Worm (Caenorhabditis elegans): Measurements from ENCODE around the gene sphr-1.

sphr-1 gene

ce11 chrV:9207377-9207776 is 16.0 kb downstream of the sphr-1 start, which contains the start of gene inx-10:
Gene inx-10 (minus strand): TSS chrV:9207477.
- TF ChIP-seq dao-5 (tag; optimal IDR thresholded peaks at IDR 0.05) (no peak), W03F9.2 (tag; optimal IDR thresholded peaks at IDR 0.05) (no peak), him-1 (tag; optimal IDR thresholded peaks at IDR 0.05) (no peak)

ce11 chrV:9208878-9209277 is 17.5 kb downstream of the sphr-1 start:
- TF ChIP-seq dao-5 (tag; optimal IDR thresholded peaks at IDR 0.05) (no peak), him-1 (tag; optimal IDR thresholded peaks at IDR 0.05) (no peak), W03F9.2 (tag; optimal IDR thresholded peaks at IDR 0.05) (no peak)

- no peak for TF ChIP-seq him-1 (tag; optimal IDR thresholded peaks at IDR 0.05)
- no peak for TF ChIP-seq dao-5 (tag; optimal IDR thresholded peaks at IDR 0.05)
- TF ChIP-seq W03F9.2 (tag; optimal IDR thresholded peaks at IDR 0.05): peak; percentile 55
Observed at ce11 chrV:9212499-9212898, 21.1 kb downstream of the sphr-1 start.

- TF ChIP-seq him-1 (tag; optimal IDR thresholded peaks at IDR 0.05): no peak
- TF ChIP-seq W03F9.2 (tag; optimal IDR thresholded peaks at IDR 0.05): no peak
- TF ChIP-seq dao-5 (tag; optimal IDR thresholded peaks at IDR 0.05): no peak
Observed at ce11 chrV:9213554-9213953, 22.1 kb downstream of the sphr-1 start, which contains the start of gene mdt-27. Gene mdt-27 (minus strand): TSS chrV:9213654.

- TF ChIP-seq W03F9.2 (tag; optimal IDR thresholded peaks at IDR 0.05): no peak
- TF ChIP-seq dao-5 (tag; optimal IDR thresholded peaks at IDR 0.05): no peak
- no peak for TF ChIP-seq him-1 (tag; optimal IDR thresholded peaks at IDR 0.05)
Observed at ce11 chrV:9217158-9217557, 25.7 kb downstream of the sphr-1 start, which contains the start of gene pacs-1. Gene pacs-1 (minus strand): TSS chrV:9217258.

- no peak for TF ChIP-seq W03F9.2 (tag; optimal IDR thresholded peaks at IDR 0.05)
- no peak for TF ChIP-seq dao-5 (tag; optimal IDR thresholded peaks at IDR 0.05)
Observed at ce11 chrV:9218214-9218613, 26.8 kb downstream of the sphr-1 start.

ce11 chrV:9218655-9219389 is 27.4 kb downstream of the sphr-1 start:
- TF ChIP-seq W03F9.2 (tag; optimal IDR thresholded peaks at IDR 0.05): no peak
- peak; percentile 57 for TF ChIP-seq him-1 (tag; optimal IDR thresholded peaks at IDR 0.05)

ce11 chrV:9219390-9219733 is 28.0 kb downstream of the sphr-1 start:
- no peak for TF ChIP-seq dao-5 (tag; optimal IDR thresholded peaks at IDR 0.05)
- TF ChIP-seq W03F9.2 (tag; optimal IDR thresholded peaks at IDR 0.05): no peak
- TF ChIP-seq him-1 (tag; optimal IDR thresholded peaks at IDR 0.05): no peak

- TF ChIP-seq him-1 (tag; optimal IDR thresholded peaks at IDR 0.05) (no peak), dao-5 (tag; optimal IDR thresholded peaks at IDR 0.05) (no peak), W03F9.2 (tag; optimal IDR thresholded peaks at IDR 0.05) (no peak)
Observed at ce11 chrV:9220444-9220843, 29.0 kb downstream of the sphr-1 start.

ce11 chrV:9221566-9221965 is 30.2 kb downstream of the sphr-1 start, which contains the start of gene grd-6:
Gene grd-6 (plus strand): TSS chrV:9221866.
- no peak for TF ChIP-seq W03F9.2 (tag; optimal IDR thresholded peaks at IDR 0.05)
- no peak for TF ChIP-seq him-1 (tag; optimal IDR thresholded peaks at IDR 0.05)
- no peak for TF ChIP-seq dao-5 (tag; optimal IDR thresholded peaks at IDR 0.05)

ce11 chrV:9222819-9223218 is 31.4 kb downstream of the sphr-1 start:
- no peak for TF ChIP-seq W03F9.2 (tag; optimal IDR thresholded peaks at IDR 0.05)
- no peak for TF ChIP-seq dao-5 (tag; optimal IDR thresholded peaks at IDR 0.05)
- no peak for TF ChIP-seq him-1 (tag; optimal IDR thresholded peaks at IDR 0.05)

- TF ChIP-seq W03F9.2 (tag; optimal IDR thresholded peaks at IDR 0.05) (no peak), dao-5 (tag; optimal IDR thresholded peaks at IDR 0.05) (no peak), him-1 (tag; optimal IDR thresholded peaks at IDR 0.05) (no peak)
Observed at ce11 chrV:9224377-9224776, 33.0 kb downstream of the sphr-1 start.

ce11 chrV:9224981-9225380 is 33.6 kb downstream of the sphr-1 start:
- TF ChIP-seq him-1 (tag; optimal IDR thresholded peaks at IDR 0.05): no peak
- TF ChIP-seq W03F9.2 (tag; optimal IDR thresholded peaks at IDR 0.05): no peak
- no peak for TF ChIP-seq dao-5 (tag; optimal IDR thresholded peaks at IDR 0.05)

ce11 chrV:9225675-9226144 is 34.3 kb downstream of the sphr-1 start, which contains the start of gene F07C3.2:
Gene F07C3.2 (plus strand): TSS chrV:9226094.
- TF ChIP-seq dao-5 (tag; optimal IDR thresholded peaks at IDR 0.05) (no peak), him-1 (tag; optimal IDR thresholded peaks at IDR 0.05) (peak; percentile 23)

ce11 chrV:9232296-9232695 is 40.9 kb downstream of the sphr-1 start, which contains the start of gene F07C3.3:
Gene F07C3.3 (minus strand): TSS chrV:9232396.
- TF ChIP-seq W03F9.2 (tag; optimal IDR thresholded peaks at IDR 0.05): no peak
- no peak for TF ChIP-seq him-1 (tag; optimal IDR thresholded peaks at IDR 0.05)
- TF ChIP-seq dao-5 (tag; optimal IDR thresholded peaks at IDR 0.05): no peak

All from whole organism, L4/young adult.